Worm (Caenorhabditis elegans): ENCODE measurements around the gene srd-29.

DNA sequence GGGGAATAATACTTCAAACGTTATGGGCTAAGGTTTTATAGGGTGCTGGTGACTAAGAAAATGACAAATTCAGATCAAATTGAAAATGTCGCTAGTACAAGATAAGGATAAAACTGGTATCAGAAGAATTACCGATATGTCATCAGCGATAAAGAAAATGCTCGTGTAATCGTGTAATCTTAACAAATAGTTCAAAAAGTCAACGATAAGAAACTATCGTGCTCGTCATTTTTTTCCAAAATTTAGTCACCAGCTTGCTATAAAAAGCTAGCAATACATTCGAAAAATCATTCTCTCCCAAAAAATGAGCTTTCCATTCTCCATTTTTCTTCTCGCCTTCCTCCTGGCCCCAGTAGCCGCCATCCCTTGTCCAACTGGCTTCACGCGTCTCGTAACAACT lies 2.2 kb downstream of the srd-29 start, which contains the start of gene clec-45:
- TF ChIP-seq klf-2 (GFP tag; conservative IDR thresholded peaks at IDR 0.05): no peak
- TF ChIP-seq T22C8.4 (GFP tag; IDR thresholded peaks at IDR 0.05): no peak
- no peak for TF ChIP-seq ztf-29 (GFP tag; IDR thresholded peaks at IDR 0.05)
- TF ChIP-seq tab-1 (GFP tag; IDR thresholded peaks at IDR 0.05): no peak
- TF ChIP-seq flt-1 (GFP tag; IDR thresholded peaks at IDR 0.05): no peak
- TF ChIP-seq ztf-23 (GFP tag; IDR thresholded peaks at IDR 0.05): no peak
